Worm (Caenorhabditis elegans): ENCODE data around the gene F16G10.8.

F16G10.8 gene

DNA sequence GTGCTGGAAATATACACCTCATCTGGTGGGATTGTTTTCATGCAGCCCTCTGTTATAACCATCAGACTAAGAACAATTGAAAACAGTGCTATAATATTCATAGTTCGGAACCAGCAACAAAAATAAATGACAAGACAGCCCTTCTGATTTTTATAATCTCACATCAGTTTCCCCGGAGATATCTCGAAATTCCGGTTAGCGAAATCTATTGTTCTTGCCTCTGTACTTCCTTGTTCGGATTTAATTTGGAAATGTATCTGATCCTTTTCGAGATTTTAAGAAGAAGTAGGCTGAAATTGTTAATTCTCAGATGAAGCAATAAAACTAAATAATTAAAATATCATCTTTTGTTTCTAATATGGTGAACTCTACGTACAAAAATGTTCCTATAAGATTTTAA lies 19.6 kb downstream of the F16G10.8 start, which contains the start of gene F43C11.11:
Gene F43C11.11, minus strand, starts transcription at position 101 of the 400 bp plus-strand sequence.
- TF ChIP-seq nhr-23 (tag; optimal IDR thresholded peaks at IDR 0.05) (no peak), elt-1 (tag; optimal IDR thresholded peaks at IDR 0.05) (no peak), R02D3.7 (tag; optimal IDR thresholded peaks at IDR 0.05) (no peak), snpc-4 (tag; optimal IDR thresholded peaks at IDR 0.05) (no peak), nhr-11 (tag; optimal IDR thresholded peaks at IDR 0.05) (no peak), egl-27 (tag; optimal IDR thresholded peaks at IDR 0.05) (no peak), crh-2 (tag; optimal IDR thresholded peaks at IDR 0.05) (no peak)

DNA sequence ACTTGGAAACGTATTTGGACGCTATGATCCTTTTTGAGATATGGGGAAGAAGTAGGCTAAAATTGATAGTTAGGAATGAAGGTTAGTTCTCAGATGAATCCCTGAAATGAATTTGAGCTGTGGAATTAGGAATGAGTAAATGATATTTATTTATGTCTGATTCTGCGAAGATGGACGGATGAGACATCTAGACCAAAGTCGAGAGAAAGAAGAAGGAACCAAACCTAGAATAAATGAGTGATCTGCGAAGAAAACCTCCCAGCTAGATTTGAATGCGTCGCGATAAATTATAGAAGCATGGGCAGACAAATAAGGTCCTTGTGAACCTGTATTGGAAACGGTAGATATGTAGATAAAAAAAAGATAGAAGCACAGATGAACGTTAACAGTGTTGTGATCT lies 23.3 kb downstream of the F16G10.8 start, which contains the start of gene F43C11.16:
Gene F43C11.16, minus strand, starts transcription at position 101 of the 400 bp plus-strand sequence.
- TF ChIP-seq snpc-4 (tag; optimal IDR thresholded peaks at IDR 0.05) (no peak), nhr-77 (tag; optimal IDR thresholded peaks at IDR 0.05) (no peak), unc-55 (GFP tag; optimal IDR thresholded peaks at IDR 0.05) (no peak), C34F6.9 (tag; optimal IDR thresholded peaks at IDR 0.05) (no peak), unc-62 (GFP tag; optimal IDR thresholded peaks at IDR 0.05) (no peak), aly-2 (tag; optimal IDR thresholded peaks at IDR 0.05) (no peak), peb-1 (tag; optimal IDR thresholded peaks at IDR 0.05) (no peak), ceh-16 (tag; optimal IDR thresholded peaks at IDR 0.05) (no peak), ceh-82 (tag; optimal IDR thresholded peaks at IDR 0.05) (no peak), egl-27 (tag; optimal IDR thresholded peaks at IDR 0.05) (no peak), nhr-21 (tag; optimal IDR thresholded peaks at IDR 0.05) (no peak), fos-1 (tag; optimal IDR thresholded peaks at IDR 0.05) (no peak), lin-39 (tag; optimal IDR thresholded peaks at IDR 0.05) (no peak), R02D3.7 (tag; optimal IDR thresholded peaks at IDR 0.05) (no peak), mbf-1 (tag; optimal IDR thresholded peaks at IDR 0.05) (no peak), elt-1 (tag; optimal IDR thresholded peaks at IDR 0.05) (no peak), alr-1 (tag; optimal IDR thresholded peaks at IDR 0.05) (no peak), nhr-129 (tag; optimal IDR thresholded peaks at IDR 0.05) (no peak), nhr-23 (tag; optimal IDR thresholded peaks at IDR 0.05) (no peak)

DNA sequence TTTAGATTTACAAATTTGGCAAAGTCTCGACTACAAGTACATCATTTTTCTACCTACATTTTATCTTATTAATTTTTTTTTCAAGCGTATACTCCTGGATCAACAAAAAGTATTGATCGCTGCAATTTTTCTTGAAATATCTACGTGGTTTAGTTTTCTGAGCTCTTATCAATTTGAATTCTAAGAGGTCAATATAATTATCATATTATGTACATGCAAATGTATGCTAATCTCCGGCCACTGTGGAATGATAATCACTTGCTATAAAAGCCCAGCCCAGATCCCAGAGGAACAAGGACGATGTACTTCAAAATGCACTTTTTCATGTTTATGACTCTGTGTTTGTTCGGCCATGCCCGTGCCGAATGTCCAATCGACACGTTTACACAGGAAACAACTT lies 26.4 kb downstream of the F16G10.8 start, which contains the start of gene F43C11.1:
Gene F43C11.1, plus strand, starts transcription at position 301 of the 400 bp plus-strand sequence.
- no peak for TF ChIP-seq ama-1 (optimal IDR thresholded peaks at IDR 0.05)
- TF ChIP-seq nhr-129 (tag; optimal IDR thresholded peaks at IDR 0.05): no peak
- TF ChIP-seq ZK546.5 (tag; optimal IDR thresholded peaks at IDR 0.05): no peak
- no peak for TF ChIP-seq unc-55 (GFP tag; optimal IDR thresholded peaks at IDR 0.05)
- no peak for TF ChIP-seq aly-2 (tag; optimal IDR thresholded peaks at IDR 0.05)
- no peak for TF ChIP-seq gmeb-1 (tag; optimal IDR thresholded peaks at IDR 0.05)
- no peak for TF ChIP-seq dmd-4 (tag; optimal IDR thresholded peaks at IDR 0.05)

DNA sequence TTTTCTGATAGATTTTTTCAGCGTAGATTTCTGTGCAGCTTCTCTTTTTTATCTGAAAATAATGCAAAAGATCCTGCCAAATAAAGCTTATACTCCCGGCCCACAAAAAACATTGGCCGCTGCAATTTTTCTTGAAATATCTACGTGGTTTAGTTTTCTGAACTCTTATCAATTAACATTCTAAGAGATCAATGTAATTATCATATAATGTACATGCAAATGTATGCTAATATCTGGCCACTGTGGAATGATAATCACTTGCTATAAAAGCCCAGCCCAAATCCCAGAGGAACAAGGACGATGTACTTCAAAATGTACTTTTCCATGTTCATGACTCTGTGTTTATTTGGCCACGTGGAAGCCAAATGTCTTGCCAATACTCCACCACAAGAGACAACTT lies 28.8 kb downstream of the F16G10.8 start, which contains the start of gene F43C11.2:
Gene F43C11.2, plus strand, starts transcription at position 301 of the 400 bp plus-strand sequence.
- TF ChIP-seq nhr-21 (tag; optimal IDR thresholded peaks at IDR 0.05) (no peak), zag-1 (tag; optimal IDR thresholded peaks at IDR 0.05) (no peak), sma-9 (GFP tag; optimal IDR thresholded peaks at IDR 0.05) (no peak), sma-9 (tag; optimal IDR thresholded peaks at IDR 0.05) (no peak), ZK546.5 (tag; optimal IDR thresholded peaks at IDR 0.05) (no peak), lin-11 (tag; optimal IDR thresholded peaks at IDR 0.05) (no peak), unc-39 (tag; optimal IDR thresholded peaks at IDR 0.05) (no peak), nhr-6 (tag; optimal IDR thresholded peaks at IDR 0.05) (no peak), mdl-1 (tag; optimal IDR thresholded peaks at IDR 0.05) (no peak), sem-4 (tag; optimal IDR thresholded peaks at IDR 0.05) (no peak), lsy-2 (tag; optimal IDR thresholded peaks at IDR 0.05) (no peak), skn-1 (tag; optimal IDR thresholded peaks at IDR 0.05) (no peak), ztf-4 (tag; optimal IDR thresholded peaks at IDR 0.05) (no peak), ceh-82 (tag; optimal IDR thresholded peaks at IDR 0.05) (no peak), nhr-129 (tag; optimal IDR thresholded peaks at IDR 0.05) (no peak), lin-13 (GFP tag; optimal IDR thresholded peaks at IDR 0.05) (no peak), peb-1 (tag; optimal IDR thresholded peaks at IDR 0.05) (no peak), Y55F3AM.14 (GFP tag; optimal IDR thresholded peaks at IDR 0.05) (no peak), nhr-12 (tag; optimal IDR thresholded peaks at IDR 0.05) (no peak)
